Fruit fly (Drosophila melanogaster) whole organism, embryonic: ENCODE data around the gene CG8042.

ENCODE experiments used
- Antp ChIP-seq: fragments of 200-800 bp; sonication (Bioruptor generic); optimal IDR thresholded peaks from 3 replicates; lab custom pipeline; 2016; ENCODE audit warnings: missing biosample characterization, missing genetic modification characterization
- Atf3 ChIP-seq: fragments of 200-800 bp; sonication (Bioruptor generic); optimal IDR thresholded peaks from 3 replicates; lab custom pipeline; 2016; ENCODE audit warnings: missing biosample characterization, missing genetic modification characterization
- Awh ChIP-seq: fragments of 200-800 bp; sonication (Bioruptor generic); IDR thresholded peaks from 2 replicates; pipeline ENCODE4, ENCODE4 v1.3.6; 2022; ENCODE audit warnings: missing biosample characterization, missing genetic modification characterization
- Bdp1 ChIP-seq: fragments of 200-800 bp; sonication (Bioruptor generic); optimal IDR thresholded peaks from 3 replicates; lab custom pipeline; 2016; ENCODE audit warnings: missing biosample characterization, missing genetic modification characterization
- CG10366 ChIP-seq: fragments of 200-800 bp; sonication (Bioruptor generic); IDR thresholded peaks from 2 replicates; pipeline ENCODE4 v1.3.6; 2022; ENCODE audit warnings: missing biosample characterization, missing genetic modification characterization
- CG10462 ChIP-seq: fragments of 200-800 bp; sonication (Bioruptor generic); optimal IDR thresholded peaks from 2 replicates; lab custom pipeline; 2016; ENCODE audit warnings: missing biosample characterization, missing genetic modification characterization
- CG14050 ChIP-seq: fragments of 200-800 bp; sonication (Bioruptor generic); IDR thresholded peaks from 3 replicates; pipeline ENCODE4 v1.3.6; 2022; ENCODE audit warnings: missing biosample characterization, missing genetic modification characterization
- CG15073 ChIP-seq: fragments of 200-800 bp; sonication (Bioruptor generic); optimal IDR thresholded peaks from 2 replicates; lab custom pipeline; 2016; ENCODE audit warnings: missing biosample characterization, missing genetic modification characterization
- CG1529 ChIP-seq: fragments of 200-800 bp; sonication (Bioruptor generic); optimal IDR thresholded peaks from 3 replicates; lab custom pipeline; 2018; ENCODE audit warnings: missing biosample characterization, missing genetic modification characterization
- CG15601 ChIP-seq: fragments of 200-800 bp; sonication (Bioruptor generic); optimal IDR thresholded peaks from 3 replicates; lab custom pipeline; 2019; ENCODE audit warnings: missing biosample characterization, mild to moderate bottlenecking, missing genetic modification characterization, moderate library complexity
- CG16779 ChIP-seq: fragments of 200-800 bp; sonication (Bioruptor generic); IDR thresholded peaks from 2 replicates; pipeline ENCODE4 v1.3.6; 2022; ENCODE audit warnings: missing biosample characterization, missing genetic modification characterization
- CG17328 ChIP-seq: fragments of 200-800 bp; sonication (Bioruptor generic); IDR thresholded peaks from 2 replicates; pipeline ENCODE4 v1.3.6; 2022; ENCODE audit warnings: missing biosample characterization, missing genetic modification characterization
- CG18619 ChIP-seq: fragments of 200-800 bp; sonication (Bioruptor generic); optimal IDR thresholded peaks from 3 replicates; lab custom pipeline; 2017; ENCODE audit warnings: missing biosample characterization, mild to moderate bottlenecking, missing genetic modification characterization
- CG18764 ChIP-seq: fragments of 200-800 bp; sonication (Bioruptor generic); optimal IDR thresholded peaks from 3 replicates; lab custom pipeline; 2016; ENCODE audit warnings: missing biosample characterization, missing genetic modification characterization
- CG2875 ChIP-seq: fragments of 200-800 bp; sonication (Bioruptor generic); optimal IDR thresholded peaks from 2 replicates; lab custom pipeline; 2017; ENCODE audit warnings: missing biosample characterization, mild to moderate bottlenecking, missing genetic modification characterization, missing genetic modification reagents
- CG34224 ChIP-seq: fragments of 200-800 bp; sonication (Bioruptor generic); IDR thresholded peaks from 3 replicates; pipeline ENCODE4 v1.3.6; 2022; ENCODE audit warnings: missing biosample characterization, missing genetic modification characterization; ENCODE audit not compliant: partially characterized antibody
- CG3838 ChIP-seq: fragments of 200-800 bp; sonication (Bioruptor generic); optimal IDR thresholded peaks from 3 replicates; lab custom pipeline; 2016; ENCODE audit warnings: missing biosample characterization, missing genetic modification characterization
- CG4282 ChIP-seq: fragments of 200-800 bp; sonication (Bioruptor generic); optimal IDR thresholded peaks from 2 replicates; lab custom pipeline; 2016; ENCODE audit warnings: missing biosample characterization, missing genetic modification characterization
- CG43689 ChIP-seq: fragments of 200-800 bp; sonication (Bioruptor generic); IDR thresholded peaks from 2 replicates; pipeline ENCODE4 v1.3.6; 2022; ENCODE audit warnings: missing biosample characterization, missing genetic modification characterization
- CG4424 ChIP-seq: fragments of 200-800 bp; sonication (Bioruptor generic); optimal IDR thresholded peaks from 3 replicates; lab custom pipeline; 2016; ENCODE audit warnings: missing biosample characterization, missing genetic modification characterization
- CG6689 ChIP-seq: fragments of 200-800 bp; sonication (Bioruptor generic); IDR thresholded peaks from 2 replicates; pipeline ENCODE4 v1.3.6; 2022; ENCODE audit warnings: missing biosample characterization, missing genetic modification characterization
- CG6813 ChIP-seq: fragments of 200-800 bp; sonication (Bioruptor generic); optimal IDR thresholded peaks from 2 replicates; lab custom pipeline; 2017; ENCODE audit warnings: missing biosample characterization, missing genetic modification characterization, mild to moderate bottlenecking, moderate library complexity, missing genetic modification reagents
- CG7839 ChIP-seq: fragments of 200-800 bp; sonication (Bioruptor generic); optimal IDR thresholded peaks from 3 replicates; lab custom pipeline; 2018; ENCODE audit warnings: missing biosample characterization, mild to moderate bottlenecking, missing genetic modification characterization, moderate library complexity
- CG8359 ChIP-seq: fragments of 200-800 bp; sonication (Bioruptor generic); optimal IDR thresholded peaks from 2 replicates; lab custom pipeline; 2017; ENCODE audit warnings: missing biosample characterization, mild to moderate bottlenecking, missing genetic modification characterization, borderline replicate concordance
- CG9437 ChIP-seq: fragments of 200-800 bp; sonication (Bioruptor generic); optimal IDR thresholded peaks from 2 replicates; lab custom pipeline; 2018; ENCODE audit warnings: missing biosample characterization, mild to moderate bottlenecking, missing genetic modification characterization
- CG9609 ChIP-seq: fragments of 200-800 bp; sonication (Bioruptor generic); optimal IDR thresholded peaks from 3 replicates; lab custom pipeline; 2016; ENCODE audit warnings: missing biosample characterization, missing genetic modification characterization
- CG9727 ChIP-seq: fragments of 200-800 bp; sonication (Bioruptor generic); optimal IDR thresholded peaks from 3 replicates; lab custom pipeline; 2017; ENCODE audit warnings: missing biosample characterization, mild to moderate bottlenecking, missing genetic modification characterization
- CG9932 ChIP-seq: fragments of 200-800 bp; sonication (Bioruptor generic); IDR thresholded peaks from 2 replicates; pipeline ENCODE4 v1.3.6; 2022; ENCODE audit warnings: missing biosample characterization, missing genetic modification characterization
- Dfd ChIP-seq, 2 experiments: fragments of >200 bp; optimal IDR thresholded peaks; 2 replicates each; lab custom pipeline; 2017; ENCODE audit warnings: missing biosample characterization in 2 of 2, missing genetic modification characterization in 2 of 2
- Doc2 ChIP-seq: fragments of 200-800 bp; sonication (Bioruptor generic); IDR thresholded peaks from 2 replicates; pipeline ENCODE4 v1.3.6; 2022; ENCODE audit warnings: missing biosample characterization, missing genetic modification characterization
- Doc3 ChIP-seq: fragments of 200-800 bp; sonication (Bioruptor generic); IDR thresholded peaks from 3 replicates; pipeline ENCODE4 v1.3.6; 2022; ENCODE audit warnings: missing biosample characterization, missing genetic modification characterization; ENCODE audit not compliant: partially characterized antibody
- Hr3 ChIP-seq: fragments of 200-800 bp; sonication (Bioruptor generic); optimal IDR thresholded peaks from 3 replicates; lab custom pipeline; 2016; ENCODE audit warnings: missing biosample characterization, missing genetic modification characterization
- Hr78 ChIP-seq, 2 experiments: fragments of 200-800 bp in 1 of 2; fragments of >200 bp in 1 of 2; sonication (Bioruptor generic) in 1 of 2; optimal IDR thresholded peaks; 2 replicates each; lab custom pipeline; 2017 to 2019; ENCODE audit warnings: missing biosample characterization in 2 of 2, missing genetic modification characterization in 2 of 2, mild to moderate bottlenecking in 1 of 2, moderate library complexity in 1 of 2
- Nf-YB ChIP-seq: fragments of 200-800 bp; sonication (Bioruptor generic); optimal IDR thresholded peaks from 3 replicates; lab custom pipeline; 2019; ENCODE audit warnings: missing biosample characterization, mild to moderate bottlenecking, missing genetic modification characterization, moderate library complexity
- crc ChIP-seq: fragments of 200-800 bp; sonication (Bioruptor generic); optimal IDR thresholded peaks from 2 replicates; lab custom pipeline; 2016; ENCODE audit warnings: missing biosample characterization, missing genetic modification characterization
- dimm ChIP-seq: fragments of 200-800 bp; sonication (Bioruptor generic); IDR thresholded peaks from 2 replicates; pipeline ENCODE4 v1.3.6; 2022; ENCODE audit warnings: missing biosample characterization, missing genetic modification characterization
- disco-r ChIP-seq: fragments of 200-800 bp; sonication (Bioruptor generic); optimal IDR thresholded peaks from 2 replicates; lab custom pipeline; 2016; ENCODE audit warnings: missing biosample characterization, missing genetic modification characterization
- esg ChIP-seq: fragments of 200-800 bp; sonication (Bioruptor generic); conservative IDR thresholded peaks from 2 replicates; pipeline ENCODE4 v1.3.6; 2022; ENCODE audit warnings: missing biosample characterization, missing genetic modification characterization
- ftz-f1 ChIP-seq: fragments of 200-800 bp; sonication (Bioruptor generic); optimal IDR thresholded peaks from 2 replicates; lab custom pipeline; 2016; ENCODE audit warnings: missing biosample characterization, missing genetic modification characterization
- gro ChIP-seq: fragments of 200-800 bp; sonication (Bioruptor generic); optimal IDR thresholded peaks from 2 replicates; lab custom pipeline; 2016; ENCODE audit warnings: missing biosample characterization, missing genetic modification characterization
- lbe ChIP-seq: fragments of 200-800 bp; sonication (Bioruptor generic); optimal IDR thresholded peaks from 2 replicates; lab custom pipeline; 2016; ENCODE audit warnings: missing biosample characterization, mild to moderate bottlenecking, missing genetic modification characterization
- maf-S ChIP-seq: fragments of 200-800 bp; sonication (Bioruptor generic); optimal IDR thresholded peaks from 2 replicates; lab custom pipeline; 2016; ENCODE audit warnings: missing biosample characterization, missing genetic modification characterization
- pan ChIP-seq, 4 experiments: fragments of >200 bp in 3 of 4; fragments of 200-800 bp in 1 of 4; sonication (Bioruptor generic) in 1 of 4; optimal IDR thresholded peaks in 3 of 4; IDR thresholded peaks in 1 of 4; 2 replicates each; pipeline versions ENCODE4 v1.3.6 to Lab custom; 2017 to 2022; ENCODE audit warnings: missing biosample characterization in 2 of 4, missing genetic modification characterization in 2 of 4, mixed read lengths in 1 of 4
- pros ChIP-seq: fragments of 200-800 bp; sonication (Bioruptor generic); optimal IDR thresholded peaks from 3 replicates; lab custom pipeline; 2019; ENCODE audit warnings: missing biosample characterization, mild to moderate bottlenecking, missing genetic modification characterization, moderate library complexity
- row ChIP-seq: fragments of 200-800 bp; sonication (Bioruptor generic); IDR thresholded peaks from 3 replicates; pipeline ENCODE4 v1.3.6; 2022; ENCODE audit warnings: missing biosample characterization, missing genetic modification characterization
- run ChIP-seq: fragments of 200-800 bp; sonication (Bioruptor generic); optimal IDR thresholded peaks from 3 replicates; lab custom pipeline; 2018; ENCODE audit warnings: missing biosample characterization, mild to moderate bottlenecking, missing genetic modification characterization
- tll ChIP-seq, 2 experiments: fragments of 200-800 bp in 1 of 2; fragments of >200 bp in 1 of 2; sonication (Bioruptor generic) in 1 of 2; optimal IDR thresholded peaks; 2 replicates each; lab custom pipeline; 2017 to 2019; ENCODE audit warnings: missing biosample characterization in 2 of 2, missing genetic modification characterization in 2 of 2, mild to moderate bottlenecking in 1 of 2, moderate library complexity in 1 of 2
- twi ChIP-seq: fragments of 200-800 bp; optimal IDR thresholded peaks from 2 replicates; lab custom pipeline; 2019; ENCODE audit warnings: missing biosample characterization, mild to moderate bottlenecking, missing genetic modification characterization, moderate library complexity
- z ChIP-seq: fragments of 200-800 bp; sonication (Bioruptor generic); IDR thresholded peaks from 3 replicates; pipeline ENCODE4 v1.3.6; 2022; ENCODE audit warnings: missing biosample characterization, missing genetic modification characterization
- zfh1 ChIP-seq: fragments of 200-800 bp; sonication (Bioruptor generic); IDR thresholded peaks from 3 replicates; pipeline ENCODE4 v1.3.6; 2022; ENCODE audit warnings: missing biosample characterization, missing genetic modification characterization

Gene CG8042

DNA sequence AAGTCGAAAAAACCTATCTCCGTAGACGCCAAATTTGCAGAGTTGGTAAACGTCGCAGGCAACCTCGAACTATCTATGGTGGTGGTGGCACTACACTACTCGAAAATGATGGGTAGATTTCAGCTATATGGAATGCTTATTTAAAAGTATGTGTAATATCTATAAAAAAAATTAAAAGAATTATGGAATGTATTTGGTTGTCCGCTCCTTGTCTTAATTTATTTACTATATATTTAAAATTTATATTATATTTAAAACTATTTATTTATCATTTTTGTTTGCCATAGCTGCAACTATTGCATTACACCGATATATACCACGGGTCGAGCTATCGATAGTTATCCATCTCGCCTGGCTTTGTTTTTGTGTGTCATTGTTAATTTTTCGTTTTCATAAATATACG is 1.3 kb upstream of the CG8042 start, which contains the start of the genes HP4 and CG8209 (continued):
- TF ChIP-seq CG3838 (GFP tag; lab: Kevin White, UChicago) (no peak), Hr3 (GFP tag; lab: Kevin White, UChicago) (peak; percentile 87), CG9609 (GFP tag; lab: Kevin White, UChicago) (peak; percentile 41), CG15073 (GFP tag; lab: Kevin White, UChicago) (no peak), pan (optimal IDR thresholded peaks at IDR 0.05; lab: Kevin White, UChicago) (no peak), pan (GFP tag; optimal IDR thresholded peaks at IDR 0.05 in 1 of 2, IDR thresholded peaks at IDR 0.05 in 1 of 2) (peak in 1 of 2 experiments; percentile 91), twi (tag; lab: Kevin White, UChicago) (peak; percentile 60), CG6689 (GFP tag; lab: Robert Waterston, UW) (peak; percentile 87), Hr78 (GFP tag; optimal IDR thresholded peaks at IDR 0.05; lab: Kevin White, UChicago) (peak in 1 of 2 experiments; percentile 56), CG10462 (GFP tag; lab: Kevin White, UChicago) (peak; percentile 49), CG6813 (GFP tag; lab: Kevin White, UChicago) (peak; percentile 63), row (GFP tag; lab: Robert Waterston, UW) (peak; percentile 95), CG18764 (GFP tag; lab: Kevin White, UChicago) (peak; percentile 61), tll (GFP tag; optimal IDR thresholded peaks at IDR 0.05; lab: Kevin White, UChicago) (peak in 1 of 2 experiments; percentile 8), run (tag; lab: Kevin White, UChicago) (peak; percentile 30), CG9727 (GFP tag; lab: Kevin White, UChicago) (peak; percentile 83), CG4282 (GFP tag; lab: Kevin White, UChicago) (no peak), CG17328 (GFP tag; lab: Robert Waterston, UW) (peak; percentile 89), CG2875 (GFP tag; lab: Kevin White, UChicago) (peak; percentile 30), Awh (GFP tag; lab: Robert Waterston, UW) (peak; percentile 76), CG14050 (GFP tag; lab: Robert Waterston, UW) (peak; percentile 62; the same call in 2 of the 3 replicates), CG10366 (GFP tag; lab: Robert Waterston, UW) (peak; percentile 81), maf-S (GFP tag; lab: Kevin White, UChicago) (no peak), gro (GFP tag; lab: Kevin White, UChicago) (peak; percentile 37), pros (GFP tag; lab: Kevin White, UChicago) (no peak), CG43689 (GFP tag; lab: Robert Waterston, UW) (peak; percentile 68), CG1529 (peak; percentile 26), z (GFP tag; lab: Robert Waterston, UW) (no peak), CG8359 (peak; percentile 28), Doc3 (GFP tag; lab: Robert Waterston, UW) (peak; percentile 96), lbe (peak; percentile 85), CG4424 (GFP tag; lab: Kevin White, UChicago) (peak; percentile 84), Doc2 (GFP tag; lab: Robert Waterston, UW) (no peak), Bdp1 (GFP tag; lab: Kevin White, UChicago) (no peak), Antp (GFP tag; lab: Kevin White, UChicago) (peak; percentile 54), disco-r (no peak), Nf-YB (peak; percentile 63), CG9932 (peak; percentile 92), CG34224 (GFP tag; lab: Robert Waterston, UW) (peak; percentile 92), esg (GFP tag; lab: Robert Waterston, UW) (peak; percentile 81), CG15601 (peak; percentile 79), dimm (GFP tag; lab: Robert Waterston, UW) (no peak; the same call in 1 of the 2 replicates), crc (no peak), CG9437 (GFP tag; lab: Kevin White, UChicago) (peak; percentile 35), ftz-f1 (peak; percentile 22), zfh1 (GFP tag; lab: Robert Waterston, UW) (peak; percentile 88), CG18619 (peak; percentile 58), CG7839 (tag; lab: Kevin White, UChicago) (peak; percentile 87), Atf3 (GFP tag; lab: Kevin White, UChicago) (peak; percentile 31), Dfd (GFP tag; optimal IDR thresholded peaks at IDR 0.05; lab: Kevin White, UChicago) (no peak), CG16779 (GFP tag; lab: Robert Waterston, UW) (no peak)
